Fruit fly (Drosophila melanogaster): ENCODE data around the gene CG12017.

CG12017 gene

DNA sequence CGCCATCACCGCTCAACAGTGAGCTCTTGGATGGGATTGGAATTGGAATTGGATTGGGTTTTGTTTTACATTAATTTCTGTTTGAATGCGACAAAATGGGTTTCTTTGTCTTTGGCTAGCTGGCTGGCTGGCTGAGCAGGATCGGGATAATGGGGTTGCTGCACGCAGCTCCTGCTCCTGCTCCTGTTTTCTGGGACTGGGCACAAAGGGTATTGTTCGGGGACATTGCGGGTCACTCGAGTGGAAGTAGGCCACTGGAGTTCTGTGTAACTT is 38.7 kb upstream of the CG12017 start:
- TF ChIP-seq CG32121 (GFP tag; IDR thresholded peaks at IDR 0.05), result no peak
- TF ChIP-seq CG9948 (tag; optimal IDR thresholded peaks at IDR 0.05), result no peak
- peak; percentile 97 for TF ChIP-seq EcR (GFP tag; optimal IDR thresholded peaks at IDR 0.05)

DNA sequence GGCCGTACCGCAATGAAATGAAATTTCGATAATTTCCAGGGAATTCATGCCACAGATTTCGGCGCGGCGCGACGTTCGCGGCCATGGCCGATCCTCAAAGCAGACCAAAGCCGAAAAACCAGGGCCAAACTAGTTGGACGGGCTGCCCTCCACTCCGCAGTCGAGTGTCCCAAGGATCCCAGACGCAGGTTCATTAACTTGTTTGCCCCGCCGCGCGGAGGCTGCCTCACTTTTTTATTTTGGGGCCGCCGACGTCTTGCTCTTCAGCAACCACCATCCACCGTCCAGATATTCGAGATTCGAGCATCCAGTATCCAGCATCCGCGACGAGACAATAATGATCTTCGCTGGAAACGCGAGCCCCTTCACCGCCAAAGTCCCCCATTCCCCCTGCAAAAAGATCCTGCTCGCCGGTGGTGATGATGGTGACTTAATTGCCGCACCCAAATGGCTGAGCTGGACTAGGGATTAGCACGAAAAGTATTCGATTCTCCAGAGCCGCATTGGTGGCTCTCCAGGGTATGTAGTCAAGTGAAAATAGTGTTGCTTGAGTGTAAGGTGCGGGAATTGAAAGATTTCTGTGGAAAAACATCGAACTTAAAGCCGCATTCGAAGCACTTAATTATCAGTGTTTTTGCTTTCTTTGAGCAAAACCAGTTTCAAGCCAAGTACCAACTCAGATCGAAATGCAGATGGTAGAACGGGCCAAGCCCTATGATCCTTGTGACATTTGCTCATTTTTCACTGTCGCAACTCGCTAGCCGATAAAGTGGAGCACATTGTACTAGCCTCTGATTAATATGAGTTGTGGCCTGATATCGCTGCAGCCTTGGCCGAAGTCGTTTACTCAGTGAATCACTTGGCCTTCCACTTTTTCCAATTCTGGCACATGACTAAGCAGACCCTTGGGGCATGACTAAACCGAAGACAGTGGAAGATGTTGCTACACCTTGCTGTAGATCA is 37.6 kb upstream of the CG12017 start:
- no peak for TF ChIP-seq gl (tag; optimal IDR thresholded peaks at IDR 0.05)
- TF ChIP-seq CG15710 (tag; optimal IDR thresholded peaks at IDR 0.05), result peak; percentile 24
- TF ChIP-seq CG12605 (GFP tag; IDR thresholded peaks at IDR 0.05), result no peak
- TF ChIP-seq CG17806 (tag; optimal IDR thresholded peaks at IDR 0.05), result no peak
- TF ChIP-seq Ets98B (GFP tag; IDR thresholded peaks at IDR 0.05), result no peak
- peak; percentile 83 for TF ChIP-seq Snoo (tag; optimal IDR thresholded peaks at IDR 0.05)
- no peak for TF ChIP-seq CG8301 (tag; optimal IDR thresholded peaks at IDR 0.05)
- no peak for TF ChIP-seq CG10348 (GFP tag; IDR thresholded peaks at IDR 0.05)
- TF ChIP-seq CG32121 (GFP tag; IDR thresholded peaks at IDR 0.05), result 0 out of 2 replicates have a peak, but pooled peaks have one; percentile 12
- TF ChIP-seq Pif1A (GFP tag; optimal IDR thresholded peaks at IDR 0.05), result peak; percentile 10
- TF ChIP-seq CG9948 (tag; optimal IDR thresholded peaks at IDR 0.05), result no peak
- TF ChIP-seq CG14655 (GFP tag; optimal IDR thresholded peaks at IDR 0.05), result peak; percentile 4
- TF ChIP-seq CG4496 (GFP tag; IDR thresholded peaks at IDR 0.05), result no peak
- peak; percentile 94 for TF ChIP-seq EcR (GFP tag; optimal IDR thresholded peaks at IDR 0.05)
- TF ChIP-seq fd96Ca (GFP tag; IDR thresholded peaks at IDR 0.05), result 0 out of 3 replicates have a peak, but pooled peaks have one; percentile 25
- TF ChIP-seq CG8159 (tag; optimal IDR thresholded peaks at IDR 0.05), result peak; percentile 6
- TF ChIP-seq CG34367 (tag; optimal IDR thresholded peaks at IDR 0.05), result peak; percentile 8
- TF ChIP-seq CG13204 (GFP tag; optimal IDR thresholded peaks at IDR 0.05), result peak; percentile 53
- TF ChIP-seq D1 (tag; optimal IDR thresholded peaks at IDR 0.05), result no peak
- TF ChIP-seq rn (GFP tag; IDR thresholded peaks at IDR 0.05), result no peak
- peak; percentile 9 for TF ChIP-seq Pif1B (GFP tag; optimal IDR thresholded peaks at IDR 0.05)

DNA sequence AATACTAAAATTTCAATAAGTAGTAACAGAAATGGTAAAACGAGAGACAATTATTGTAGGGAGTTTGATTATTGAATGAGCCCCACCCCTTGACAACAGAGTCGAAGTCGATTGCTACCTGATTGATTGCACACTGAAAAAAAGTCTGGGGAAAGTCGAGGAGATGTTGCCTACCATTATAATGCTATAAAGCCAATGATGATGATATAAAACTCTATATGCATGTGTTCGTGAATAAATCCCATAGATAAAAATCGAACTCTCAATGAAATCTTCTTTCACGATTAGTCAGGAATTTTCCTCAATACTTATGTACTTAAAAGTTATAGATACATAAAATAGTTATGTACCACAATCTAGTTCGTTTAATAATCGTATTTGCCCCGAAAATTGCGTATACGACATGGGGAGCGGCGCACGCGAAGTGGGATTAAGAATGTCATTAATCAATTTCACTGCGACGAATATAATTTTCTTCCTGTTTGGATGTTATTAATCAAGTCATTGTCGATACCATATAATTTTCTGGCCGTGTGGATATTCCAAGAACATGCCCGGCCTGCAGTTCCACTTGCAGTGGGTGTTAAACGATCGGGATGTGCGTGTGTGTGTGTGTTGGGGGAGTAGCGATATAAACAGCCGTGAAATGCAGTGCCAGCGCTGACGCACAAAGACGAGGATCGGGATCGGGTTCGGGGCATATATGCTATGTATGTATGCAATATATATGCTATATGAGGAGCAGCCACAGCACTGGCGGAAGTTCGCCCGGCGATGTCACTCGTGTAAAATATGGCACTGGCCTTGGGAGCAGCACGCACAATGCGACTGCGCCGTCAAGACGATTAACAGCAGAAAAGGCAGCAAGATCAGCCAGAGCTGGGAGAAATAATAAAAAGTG is 35.5 kb upstream of the CG12017 start, which contains the start of gene CG12078:
CG12078 (minus strand) TSS at position 51 of the 901 bp plus-strand sequence.
- TF ChIP-seq EcR (GFP tag; optimal IDR thresholded peaks at IDR 0.05) (peak; percentile 93), CG10348 (GFP tag; IDR thresholded peaks at IDR 0.05) (no peak), CG8159 (tag; optimal IDR thresholded peaks at IDR 0.05) (peak; percentile 16), Pif1A (GFP tag; optimal IDR thresholded peaks at IDR 0.05) (peak; percentile 7), CG9948 (tag; optimal IDR thresholded peaks at IDR 0.05) (peak; percentile 23)

DNA sequence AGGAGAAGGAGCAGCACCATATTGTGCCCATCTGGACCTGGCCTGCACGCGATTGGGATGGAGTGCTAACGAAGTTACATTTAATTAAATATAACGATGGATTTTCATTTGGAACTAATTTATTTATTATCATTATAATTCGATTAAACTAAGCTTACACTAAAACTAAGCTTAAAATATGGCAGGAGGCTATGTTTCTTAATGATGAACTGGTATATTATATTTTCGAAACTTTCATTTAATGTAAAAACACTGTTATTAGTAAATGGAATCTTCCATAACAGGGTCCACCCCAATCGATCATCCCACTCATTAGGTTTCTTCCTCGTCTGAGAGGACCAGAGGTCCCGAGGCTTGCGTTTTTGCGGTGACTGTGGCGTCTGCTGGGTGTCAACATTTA is 34.9 kb upstream of the CG12017 start:
- TF ChIP-seq CG34367 (tag; optimal IDR thresholded peaks at IDR 0.05), result peak; percentile 92
- TF ChIP-seq CG32121 (GFP tag; IDR thresholded peaks at IDR 0.05), result no peak
- peak; percentile 82 for TF ChIP-seq CG9948 (tag; optimal IDR thresholded peaks at IDR 0.05)
- TF ChIP-seq Ets98B (GFP tag; IDR thresholded peaks at IDR 0.05), result no peak
- peak; percentile 95 for TF ChIP-seq CG15710 (tag; optimal IDR thresholded peaks at IDR 0.05)
- peak; percentile 85 for TF ChIP-seq CG13204 (GFP tag; optimal IDR thresholded peaks at IDR 0.05)
- TF ChIP-seq Pif1B (GFP tag; optimal IDR thresholded peaks at IDR 0.05), result peak; percentile 84
- peak; percentile 55 for TF ChIP-seq CG8301 (tag; optimal IDR thresholded peaks at IDR 0.05)
- no peak for TF ChIP-seq fd96Ca (GFP tag; IDR thresholded peaks at IDR 0.05)
- TF ChIP-seq CG4496 (GFP tag; IDR thresholded peaks at IDR 0.05), result peak; percentile 57; the same call in 2 of the 3 replicates
- TF ChIP-seq CG12605 (GFP tag; IDR thresholded peaks at IDR 0.05), result peak; percentile 42; the same call in 1 of the 2 replicates
- no peak for TF ChIP-seq rn (GFP tag; IDR thresholded peaks at IDR 0.05)
- TF ChIP-seq EcR (GFP tag; optimal IDR thresholded peaks at IDR 0.05), result no peak
- TF ChIP-seq CG17806 (tag; optimal IDR thresholded peaks at IDR 0.05), result peak; percentile 88
- TF ChIP-seq CG10348 (GFP tag; IDR thresholded peaks at IDR 0.05), result no peak
- TF ChIP-seq gl (tag; optimal IDR thresholded peaks at IDR 0.05), result peak; percentile 65
- TF ChIP-seq CG14655 (GFP tag; optimal IDR thresholded peaks at IDR 0.05), result peak; percentile 72
- peak; percentile 100 for TF ChIP-seq CG8159 (tag; optimal IDR thresholded peaks at IDR 0.05)
- TF ChIP-seq Snoo (tag; optimal IDR thresholded peaks at IDR 0.05), result peak; percentile 90
- peak; percentile 81 for TF ChIP-seq D1 (tag; optimal IDR thresholded peaks at IDR 0.05)
- peak; percentile 79 for TF ChIP-seq Pif1A (GFP tag; optimal IDR thresholded peaks at IDR 0.05)

DNA sequence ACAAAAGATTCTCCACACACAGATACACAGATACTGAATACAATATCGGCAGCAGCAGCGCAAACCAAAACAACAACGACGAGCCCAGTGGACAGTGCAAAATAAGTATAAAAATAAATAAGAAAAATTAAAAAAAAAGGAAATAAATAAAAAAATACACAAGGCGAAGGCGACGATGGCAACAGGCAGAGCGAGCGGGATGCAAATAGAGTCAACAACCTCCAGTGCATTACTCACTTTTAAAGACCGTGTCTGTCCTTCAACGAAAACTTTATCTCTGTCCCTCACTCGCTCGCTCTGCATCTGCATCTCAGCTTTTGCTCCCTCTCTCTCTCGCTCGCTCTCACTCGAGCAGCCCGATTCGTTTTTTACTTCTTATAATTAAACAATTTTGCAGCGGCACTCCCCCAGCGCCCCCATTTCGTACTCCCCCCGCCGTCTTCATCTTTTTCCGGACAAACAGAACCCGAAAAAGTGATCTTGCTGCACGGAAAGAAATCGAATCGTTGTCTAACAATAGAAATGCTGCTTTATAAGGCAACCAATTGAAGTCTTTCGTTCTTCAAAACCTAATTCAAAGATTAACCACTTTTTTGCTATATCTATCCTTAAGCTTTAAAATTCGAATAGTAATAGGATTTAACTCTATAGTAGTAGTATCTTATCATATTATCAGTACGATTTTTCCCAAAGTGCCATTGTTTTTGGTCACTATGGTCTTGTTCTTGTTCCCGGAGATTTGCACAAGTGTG is 33.5 kb upstream of the CG12017 start:
- peak; percentile 97 for TF ChIP-seq CG4496 (GFP tag; IDR thresholded peaks at IDR 0.05)
- TF ChIP-seq CG12605 (GFP tag; IDR thresholded peaks at IDR 0.05), result peak; percentile 99
- peak; percentile 99 for TF ChIP-seq CG8159 (tag; optimal IDR thresholded peaks at IDR 0.05)
- peak; percentile 92 for TF ChIP-seq CG32121 (GFP tag; IDR thresholded peaks at IDR 0.05)
- TF ChIP-seq EcR (GFP tag; optimal IDR thresholded peaks at IDR 0.05), result peak; percentile 100
- peak; percentile 99 for TF ChIP-seq CG15710 (tag; optimal IDR thresholded peaks at IDR 0.05)
- TF ChIP-seq Snoo (tag; optimal IDR thresholded peaks at IDR 0.05), result peak; percentile 99
- peak; percentile 91 for TF ChIP-seq rn (GFP tag; IDR thresholded peaks at IDR 0.05)
- TF ChIP-seq gl (tag; optimal IDR thresholded peaks at IDR 0.05), result peak; percentile 100
- TF ChIP-seq Ets98B (GFP tag; IDR thresholded peaks at IDR 0.05), result peak; percentile 94
- TF ChIP-seq Pif1B (GFP tag; optimal IDR thresholded peaks at IDR 0.05), result peak; percentile 99
- peak; percentile 96 for TF ChIP-seq CG9948 (tag; optimal IDR thresholded peaks at IDR 0.05)
- peak; percentile 87 for TF ChIP-seq CG8301 (tag; optimal IDR thresholded peaks at IDR 0.05)
- peak; percentile 96 for TF ChIP-seq fd96Ca (GFP tag; IDR thresholded peaks at IDR 0.05)
- peak; percentile 98 for TF ChIP-seq CG34367 (tag; optimal IDR thresholded peaks at IDR 0.05)
- TF ChIP-seq CG13204 (GFP tag; optimal IDR thresholded peaks at IDR 0.05), result peak; percentile 99
- TF ChIP-seq CG17806 (tag; optimal IDR thresholded peaks at IDR 0.05), result peak; percentile 98
- TF ChIP-seq D1 (tag; optimal IDR thresholded peaks at IDR 0.05), result peak; percentile 97
- 0 out of 2 replicates have a peak, but pooled peaks have one; percentile 27 for TF ChIP-seq CG10348 (GFP tag; IDR thresholded peaks at IDR 0.05)
- TF ChIP-seq Pif1A (GFP tag; optimal IDR thresholded peaks at IDR 0.05), result peak; percentile 99
- TF ChIP-seq CG14655 (GFP tag; optimal IDR thresholded peaks at IDR 0.05), result peak; percentile 96

Data from whole organism, pupa.